Worm (Caenorhabditis elegans): Measurements from ENCODE around the gene cup-14.

cup-14 gene

DNA sequence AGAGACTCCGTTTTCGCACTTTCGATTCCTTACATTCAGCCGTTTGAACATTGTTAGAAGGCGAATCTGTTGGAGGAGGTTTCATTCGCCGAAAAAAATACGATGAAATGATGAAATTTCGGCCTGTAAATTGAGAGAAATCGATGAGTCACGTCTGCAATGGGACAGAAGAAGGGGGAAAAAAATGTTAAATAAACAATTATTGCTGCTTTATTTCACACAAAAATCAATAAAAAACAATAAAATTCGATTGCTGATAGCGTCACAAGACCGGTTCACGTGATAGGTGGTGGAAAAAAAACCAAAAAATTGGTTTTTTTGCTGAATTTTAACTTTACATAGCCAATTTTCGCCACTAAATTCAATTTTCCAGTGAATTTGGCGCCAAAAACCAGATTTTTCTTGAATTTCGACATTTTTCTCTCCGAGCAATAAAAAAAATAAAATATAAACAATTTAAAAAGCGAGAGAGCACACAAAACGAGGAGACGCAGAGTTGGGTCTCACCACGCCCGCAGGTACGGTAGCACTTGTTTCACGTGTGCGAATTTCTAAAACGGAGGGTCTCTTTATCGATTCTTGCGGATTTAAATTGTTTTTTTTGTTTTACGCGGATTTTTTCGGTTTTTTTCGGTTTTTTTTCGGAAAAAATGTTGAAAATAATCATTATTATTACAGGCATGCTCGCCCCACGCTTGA is at the start of gene cup-14, which contains the start of gene ndub-8:
Gene cup-14 (minus strand): TSS at position 51 of the 699 bp plus-strand sequence.
Gene ndub-8 (plus strand): TSS at position 679 of the 699 bp plus-strand sequence.
- peak; percentile 85 for TF ChIP-seq snpc-1.3 (tag; optimal IDR thresholded peaks at IDR 0.05; ENCODE audit: insufficient read depth)
- TF ChIP-seq nhr-27 (tag; optimal IDR thresholded peaks at IDR 0.05): no peak
- peak; percentile 78 for TF ChIP-seq snpc-1.1 (tag; optimal IDR thresholded peaks at IDR 0.05; ENCODE audit: insufficient read depth)
- peak; percentile 63 for TF ChIP-seq attf-5 (GFP tag; optimal IDR thresholded peaks at IDR 0.05)
- no peak for TF ChIP-seq F39B2.1 (GFP tag; IDR thresholded peaks at IDR 0.05)
- peak; percentile 93 for TF ChIP-seq Y53G8AR.9 (GFP tag; conservative IDR thresholded peaks at IDR 0.05)
- TF ChIP-seq ceh-91 (GFP tag; IDR thresholded peaks at IDR 0.05): peak; percentile 84
- TF ChIP-seq hsf-1 (GFP tag; IDR thresholded peaks at IDR 0.05): peak; percentile 78
- peak; percentile 21 for TF ChIP-seq repo-1 (tag; optimal IDR thresholded peaks at IDR 0.05)
- peak; percentile 73 for TF ChIP-seq unc-130 (GFP tag; optimal IDR thresholded peaks at IDR 0.05)
- peak; percentile 71; the same call in 1 of the 2 replicates for TF ChIP-seq B0019.2 (GFP tag; conservative IDR thresholded peaks at IDR 0.05)
- TF ChIP-seq egl-44 (GFP tag; IDR thresholded peaks at IDR 0.05): no peak
- TF ChIP-seq hlh-26 (GFP tag; conservative IDR thresholded peaks at IDR 0.05): no peak
- TF ChIP-seq bed-2 (GFP tag; IDR thresholded peaks at IDR 0.05): no peak
- peak; percentile 89 for TF ChIP-seq snpc-3.4 (tag; optimal IDR thresholded peaks at IDR 0.05)
- TF ChIP-seq Y79H2A.3 (GFP tag; conservative IDR thresholded peaks at IDR 0.05): 0 out of 2 replicates have a peak, but pooled peaks have one; percentile 24
- TF ChIP-seq Y67H2A.10 (GFP tag; conservative IDR thresholded peaks at IDR 0.05): peak; percentile 68
- TF ChIP-seq lir-1 (GFP tag; conservative IDR thresholded peaks at IDR 0.05): peak; percentile 51
- peak; percentile 27 for TF ChIP-seq K12H6.12 (tag; optimal IDR thresholded peaks at IDR 0.05)
- TF ChIP-seq ztf-28 (GFP tag; IDR thresholded peaks at IDR 0.05): peak; percentile 76
- no peak for TF ChIP-seq F10E7.11 (tag; optimal IDR thresholded peaks at IDR 0.05)
- TF ChIP-seq tbp1 (GFP tag; optimal IDR thresholded peaks at IDR 0.05): peak; percentile 67
- no peak for TF ChIP-seq nhr-90 (tag; optimal IDR thresholded peaks at IDR 0.05)
- peak; percentile 73 for TF ChIP-seq dpl-1 (GFP tag; optimal IDR thresholded peaks at IDR 0.05)
- TF ChIP-seq B0336.3 (GFP tag; IDR thresholded peaks at IDR 0.05): peak; percentile 71
- TF ChIP-seq aptf-2 (GFP tag; conservative IDR thresholded peaks at IDR 0.05): 0 out of 2 replicates have a peak, but pooled peaks have one; percentile 23
- peak; percentile 78 for TF ChIP-seq nfyb-1 (GFP tag; IDR thresholded peaks at IDR 0.05)
- TF ChIP-seq nhr-80 (tag; optimal IDR thresholded peaks at IDR 0.05): peak; percentile 7
- TF ChIP-seq lsl-1 (GFP tag; optimal IDR thresholded peaks at IDR 0.05): peak; percentile 99
- TF ChIP-seq ceh-27 (GFP tag; optimal IDR thresholded peaks at IDR 0.05): peak; percentile 26
- no peak for TF ChIP-seq cebp-2 (GFP tag; IDR thresholded peaks at IDR 0.05)
- TF ChIP-seq Y53F4B.3 (GFP tag; IDR thresholded peaks at IDR 0.05): no peak
- TF ChIP-seq ZK185.1 (tag; optimal IDR thresholded peaks at IDR 0.05; ENCODE audit: poor library complexity, severe bottlenecking): no peak
- peak; percentile 81 for TF ChIP-seq C17E4.6 (GFP tag; IDR thresholded peaks at IDR 0.05)
- peak; percentile 97 for TF ChIP-seq madf-6 (GFP tag; IDR thresholded peaks at IDR 0.05)
- TF ChIP-seq chd-7 (tag; optimal IDR thresholded peaks at IDR 0.05): no peak
- TF ChIP-seq cebp-1 (GFP tag; IDR thresholded peaks at IDR 0.05): no peak
- TF ChIP-seq cebp-1 (tag; optimal IDR thresholded peaks at IDR 0.05): peak; percentile 83
- TF ChIP-seq athp-1 (tag; optimal IDR thresholded peaks at IDR 0.05): peak; percentile 84
- TF ChIP-seq pbrm-1 (GFP tag; IDR thresholded peaks at IDR 0.05): peak; percentile 84
- peak; percentile 88 for TF ChIP-seq ekl-4 (GFP tag; IDR thresholded peaks at IDR 0.05)
- no peak for TF ChIP-seq lsy-27 (tag; optimal IDR thresholded peaks at IDR 0.05; ENCODE audit: borderline replicate concordance, insufficient read depth)
- no peak for TF ChIP-seq ccch-3 (GFP tag; optimal IDR thresholded peaks at IDR 0.05)
- TF ChIP-seq F49E8.2 (tag; optimal IDR thresholded peaks at IDR 0.05; ENCODE audit: insufficient read depth): peak; percentile 76
- no peak for TF ChIP-seq bed-1 (GFP tag; IDR thresholded peaks at IDR 0.05)
- peak; percentile 84 for TF ChIP-seq efl-1 (GFP tag; optimal IDR thresholded peaks at IDR 0.05)
